Worm (Caenorhabditis elegans) whole organism, L2 larva: ENCODE results near the gene Y17D7C.1.

Source experiments
- C34F6.9 ChIP-seq: fragments of 150-350 bp; optimal IDR thresholded peaks from 2 replicates; lab custom pipeline; 2014; ENCODE audit warnings: missing biosample characterization, missing genetic modification characterization
- F13H6.1 ChIP-seq: sonication (generic microtip); optimal IDR thresholded peaks from 2 replicates; lab custom pipeline; 2016; ENCODE audit warnings: missing genetic modification characterization, missing compliant biosample characterization
- R02D3.7 ChIP-seq: fragments of 150-350 bp; optimal IDR thresholded peaks from 2 replicates; lab custom pipeline; 2014; ENCODE audit warnings: missing biosample characterization, missing genetic modification characterization
- Y55F3AM.14 ChIP-seq: fragments of 200-800 bp; sonication (Bioruptor generic); optimal IDR thresholded peaks from 2 replicates; lab custom pipeline; 2018; ENCODE audit warnings: mild to moderate bottlenecking, missing genetic modification characterization, missing compliant biosample characterization
- ZK546.5 ChIP-seq: sonication (generic microtip); optimal IDR thresholded peaks from 2 replicates; lab custom pipeline; 2017; ENCODE audit warnings: missing biosample characterization, missing genetic modification characterization
- alr-1 ChIP-seq: fragments of 150-350 bp; optimal IDR thresholded peaks from 2 replicates; lab custom pipeline; 2014; ENCODE audit warnings: missing biosample characterization, missing genetic modification characterization
- aly-2 ChIP-seq: fragments of 150-350 bp; optimal IDR thresholded peaks from 2 replicates; lab custom pipeline; 2014; ENCODE audit warnings: missing biosample characterization, missing genetic modification characterization
- ceh-82 ChIP-seq: fragments of 150-350 bp; optimal IDR thresholded peaks from 2 replicates; lab custom pipeline; 2014; ENCODE audit warnings: missing biosample characterization, missing genetic modification characterization
- crh-2 ChIP-seq: sonication (generic microtip); optimal IDR thresholded peaks from 2 replicates; lab custom pipeline; 2017; ENCODE audit warnings: missing biosample characterization, missing genetic modification characterization
- dmd-4 ChIP-seq: sonication (generic microtip); optimal IDR thresholded peaks from 2 replicates; lab custom pipeline; 2017; ENCODE audit warnings: missing biosample characterization, missing genetic modification characterization
- egl-27 ChIP-seq: sonication (generic microtip); optimal IDR thresholded peaks from 3 replicates; lab custom pipeline; 2017; ENCODE audit warnings: missing biosample characterization, missing genetic modification reagents, missing genetic modification characterization
- elt-1 ChIP-seq: fragments of 150-350 bp; optimal IDR thresholded peaks from 2 replicates; lab custom pipeline; 2014; ENCODE audit warnings: missing biosample characterization, missing genetic modification characterization
- elt-3 ChIP-seq: sonication (generic microtip); optimal IDR thresholded peaks from 2 replicates; lab custom pipeline; 2017; ENCODE audit warnings: missing biosample characterization, missing genetic modification characterization
- fos-1 ChIP-seq: fragments of 150-350 bp; optimal IDR thresholded peaks from 2 replicates; lab custom pipeline; 2014; ENCODE audit warnings: missing biosample characterization, missing genetic modification characterization
- gmeb-1 ChIP-seq: fragments of 150-350 bp; optimal IDR thresholded peaks from 2 replicates; lab custom pipeline; 2014; ENCODE audit warnings: missing biosample characterization, missing genetic modification characterization
- lin-11 ChIP-seq: fragments of 150-350 bp; sonication (generic microtip); optimal IDR thresholded peaks from 2 replicates; lab custom pipeline; 2014; ENCODE audit warnings: missing biosample characterization, missing genetic modification characterization, inconsistent platforms, mixed read lengths
- lin-39 ChIP-seq: fragments of 150-350 bp; optimal IDR thresholded peaks from 2 replicates; lab custom pipeline; 2014; ENCODE audit warnings: missing biosample characterization, missing genetic modification reagents, missing genetic modification characterization
- lsy-2 ChIP-seq, 2 experiments: fragments of 150-350 bp in 1 of 2; sonication (generic microtip) in 1 of 2; optimal IDR thresholded peaks; 2 replicates each; lab custom pipeline; 2014 to 2017; ENCODE audit warnings: missing biosample characterization in 2 of 2, missing genetic modification characterization in 2 of 2
- mab-5 ChIP-seq: fragments of 150-350 bp; optimal IDR thresholded peaks from 2 replicates; lab custom pipeline; 2014; ENCODE audit warnings: missing biosample characterization, missing genetic modification characterization
- mbf-1 ChIP-seq: sonication (generic microtip); optimal IDR thresholded peaks from 2 replicates; lab custom pipeline; 2017; ENCODE audit warnings: missing biosample characterization, missing genetic modification characterization
- mdl-1 ChIP-seq, 2 experiments: fragments of 150-350 bp in 1 of 2; sonication (generic microtip) in 1 of 2; optimal IDR thresholded peaks; 2 replicates each; lab custom pipeline; 2017; ENCODE audit warnings: missing biosample characterization in 2 of 2, missing genetic modification characterization in 2 of 2
- nhr-12 ChIP-seq: fragments of 150-350 bp; optimal IDR thresholded peaks from 2 replicates; lab custom pipeline; 2014; ENCODE audit warnings: missing biosample characterization, missing genetic modification characterization
- nhr-129 ChIP-seq: fragments of 150-350 bp; optimal IDR thresholded peaks from 2 replicates; lab custom pipeline; 2014; ENCODE audit warnings: missing biosample characterization, missing genetic modification characterization
- nhr-21 ChIP-seq: fragments of 150-350 bp; optimal IDR thresholded peaks from 2 replicates; lab custom pipeline; 2014; ENCODE audit warnings: missing biosample characterization, missing genetic modification characterization
- nhr-237 ChIP-seq: fragments of 150-350 bp; optimal IDR thresholded peaks from 2 replicates; lab custom pipeline; 2014; ENCODE audit warnings: missing biosample characterization, missing genetic modification characterization
- nhr-77 ChIP-seq: fragments of 150-350 bp; optimal IDR thresholded peaks from 2 replicates; lab custom pipeline; 2014; ENCODE audit warnings: missing biosample characterization, missing genetic modification characterization
- sem-4 ChIP-seq: fragments of 150-350 bp; optimal IDR thresholded peaks from 2 replicates; lab custom pipeline; 2014; ENCODE audit warnings: missing biosample characterization, missing genetic modification reagents, missing genetic modification characterization
- skn-1 ChIP-seq: sonication (generic microtip); optimal IDR thresholded peaks from 2 replicates; lab custom pipeline; 2017; ENCODE audit warnings: missing biosample characterization, missing genetic modification characterization
- sma-9 ChIP-seq, 2 experiments: fragments of 150-350 bp in 1 of 2; sonication (generic microtip) in 1 of 2; optimal IDR thresholded peaks; 2 replicates each; lab custom pipeline; 2014 to 2016; ENCODE audit warnings: missing genetic modification characterization in 2 of 2, mild to moderate bottlenecking in 1 of 2, missing biosample characterization in 1 of 2, missing compliant biosample characterization in 1 of 2, missing genetic modification reagents in 1 of 2, moderate library complexity in 1 of 2
- unc-39 ChIP-seq: fragments of 150-350 bp; optimal IDR thresholded peaks from 2 replicates; lab custom pipeline; 2014; ENCODE audit warnings: missing biosample characterization, missing genetic modification characterization
- unc-55 ChIP-seq: fragments of 150-350 bp; sonication (generic microtip); optimal IDR thresholded peaks from 3 replicates; lab custom pipeline; 2014; ENCODE audit warnings: missing biosample characterization, missing genetic modification reagents, missing genetic modification characterization
- unc-62 ChIP-seq: fragments of 150-350 bp; optimal IDR thresholded peaks from 2 replicates; lab custom pipeline; 2014; ENCODE audit warnings: missing biosample characterization, missing genetic modification reagents, missing genetic modification characterization
- zag-1 ChIP-seq: fragments of 150-350 bp; optimal IDR thresholded peaks from 2 replicates; lab custom pipeline; 2014; ENCODE audit warnings: missing biosample characterization, missing genetic modification characterization
- ztf-1 ChIP-seq: fragments of 200-800 bp; sonication (Bioruptor generic); conservative IDR thresholded peaks from 2 replicates; pipeline ENCODE4 v1.3.6; 2022; ENCODE audit warnings: missing genetic modification characterization, missing compliant biosample characterization
- ztf-11 ChIP-seq: sonication (generic microtip); optimal IDR thresholded peaks from 2 replicates; lab custom pipeline; 2017; ENCODE audit warnings: missing biosample characterization, missing genetic modification characterization
- ztf-4 ChIP-seq: fragments of 150-350 bp; optimal IDR thresholded peaks from 2 replicates; lab custom pipeline; 2014; ENCODE audit warnings: missing biosample characterization, missing genetic modification characterization

Gene Y17D7C.1

DNA sequence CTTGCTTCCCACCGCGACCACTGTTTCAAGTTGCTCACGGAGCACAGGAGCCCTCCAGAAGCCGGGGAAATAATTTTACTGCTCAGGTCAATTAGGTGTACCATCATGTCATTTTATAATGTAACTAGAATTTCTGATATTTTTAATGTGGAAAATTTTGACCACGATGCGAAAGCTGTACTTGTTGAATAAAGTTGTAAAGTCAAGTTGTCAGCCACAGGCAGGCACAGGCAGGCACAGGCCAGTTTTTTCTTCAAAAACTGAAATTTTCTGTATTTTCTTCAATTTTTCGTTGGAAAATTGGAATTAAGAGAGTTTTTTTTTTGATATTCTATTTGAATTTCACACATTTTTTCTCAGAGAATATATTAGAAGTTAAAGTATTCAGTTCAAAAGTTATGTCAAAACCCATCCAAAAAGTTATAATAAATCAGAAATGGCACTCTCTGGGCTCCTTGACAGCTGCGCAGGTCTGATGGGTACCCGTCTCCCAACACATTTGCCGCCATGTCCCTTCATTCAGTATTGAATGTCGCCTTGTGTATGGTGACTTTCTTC is at the start of gene Y17D7C.1:
Gene Y17D7C.1, plus strand, starts transcription at position 508 of the 558 bp plus-strand sequence.
- no peak for TF ChIP-seq ztf-11 (tag; lab: Kevin White, UChicago)
- TF ChIP-seq aly-2 (tag; lab: Kevin White, UChicago): no peak
- no peak for TF ChIP-seq F13H6.1 (tag; lab: Kevin White, UChicago)
- no peak for TF ChIP-seq elt-1 (tag; lab: Kevin White, UChicago)
- TF ChIP-seq C34F6.9: no peak
- no peak for TF ChIP-seq unc-62 (GFP tag; lab: Kevin White, UChicago)

DNA sequence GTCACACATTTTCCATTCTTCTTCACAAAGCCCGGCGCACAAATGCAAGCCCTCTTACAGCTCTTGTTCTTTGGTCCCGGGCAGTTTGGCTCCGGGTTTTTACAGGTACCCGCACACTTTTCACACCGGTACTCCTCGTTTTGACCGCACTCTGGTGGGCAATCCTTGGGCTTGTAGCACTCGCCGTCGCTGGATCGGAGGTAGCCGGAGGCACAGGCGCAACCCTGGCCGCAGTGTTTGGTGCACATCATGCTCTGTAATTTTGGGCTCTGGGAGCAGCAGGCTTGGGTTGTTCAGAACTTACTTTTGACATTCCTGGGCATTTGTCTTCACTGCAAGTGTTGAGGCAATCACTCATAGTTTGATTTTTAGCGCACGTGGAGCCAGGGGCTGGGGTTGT is 49.0 kb upstream of the Y17D7C.1 start:
- TF ChIP-seq lsy-2 (tag; optimal IDR thresholded peaks at IDR 0.05; lab: Kevin White, UChicago) (no peak), mdl-1 (tag; optimal IDR thresholded peaks at IDR 0.05; lab: Kevin White, UChicago) (no peak), ztf-4 (tag; lab: Kevin White, UChicago) (no peak), lin-11 (tag; lab: Kevin White, UChicago) (no peak), crh-2 (tag; lab: Kevin White, UChicago) (no peak)

- TF ChIP-seq nhr-77 (tag; lab: Kevin White, UChicago) (no peak), alr-1 (tag; lab: Kevin White, UChicago) (no peak), lin-39 (tag; lab: Kevin White, UChicago) (no peak), Y55F3AM.14 (GFP tag; lab: Kevin White, UChicago) (no peak), ztf-1 (GFP tag; lab: Robert Waterston, UW) (no peak), ztf-11 (tag; lab: Kevin White, UChicago) (no peak), ceh-82 (tag; lab: Kevin White, UChicago) (no peak), nhr-21 (tag; lab: Kevin White, UChicago) (no peak), mbf-1 (tag; lab: Kevin White, UChicago) (no peak), sem-4 (tag; lab: Kevin White, UChicago) (no peak)
- TF ChIP-seq, all 48 proteins: peak for 0
Observed at ce11 chrV:18658914-18659313, 47.5 kb upstream of the Y17D7C.1 start.

DNA sequence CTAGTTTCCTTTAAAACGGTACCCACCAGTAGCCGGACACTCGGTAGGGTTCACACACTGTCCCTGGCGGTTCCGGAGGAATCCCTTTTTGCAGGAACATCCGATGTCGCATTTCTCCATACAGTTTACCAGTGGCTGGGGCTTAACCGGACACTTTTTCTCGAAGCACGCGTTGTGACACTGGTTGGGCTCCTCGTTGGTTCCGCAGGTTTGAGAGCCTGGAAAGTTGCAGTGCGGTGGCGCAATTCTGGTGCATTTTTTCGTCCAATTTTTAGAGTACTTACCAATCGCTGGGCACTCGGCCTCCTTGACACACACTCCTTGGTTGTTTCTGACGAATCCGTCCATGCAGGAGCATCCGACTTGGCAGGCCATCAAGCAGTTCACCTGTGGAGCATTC is 44.0 kb upstream of the Y17D7C.1 start:
- TF ChIP-seq R02D3.7 (tag; lab: Kevin White, UChicago) (no peak), ztf-1 (GFP tag; lab: Robert Waterston, UW) (no peak), zag-1 (no peak), unc-39 (tag; lab: Kevin White, UChicago) (no peak), dmd-4 (tag; lab: Kevin White, UChicago) (no peak), egl-27 (tag; lab: Kevin White, UChicago) (no peak), fos-1 (tag; lab: Kevin White, UChicago) (no peak)

DNA sequence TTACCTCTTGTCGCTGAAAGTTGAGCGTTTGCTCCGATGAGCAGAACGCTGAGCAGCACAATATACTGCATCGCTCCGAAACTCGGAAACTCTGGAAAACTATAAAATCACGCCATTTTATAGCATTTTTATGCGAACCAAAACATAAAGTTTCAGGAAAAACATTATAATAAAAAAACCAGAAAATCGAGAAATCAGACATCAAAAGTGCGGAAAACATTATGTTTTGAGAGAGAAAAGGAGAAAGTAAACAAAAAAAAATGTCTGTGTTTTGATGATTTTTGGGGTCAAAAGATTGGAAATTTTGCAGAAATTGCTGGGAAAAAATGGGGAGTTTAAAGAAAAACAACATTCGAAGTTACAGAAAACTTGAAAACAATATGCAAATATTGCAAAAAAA is 42.3 kb upstream of the Y17D7C.1 start, which contains the start of gene Y69H2.3:
Gene Y69H2.3, minus strand, starts transcription at position 101 of the 400 bp plus-strand sequence.
- no peak for TF ChIP-seq ztf-11 (tag; lab: Kevin White, UChicago)
- no peak for TF ChIP-seq C34F6.9
- no peak for TF ChIP-seq R02D3.7 (tag; lab: Kevin White, UChicago)
- no peak for TF ChIP-seq unc-39 (tag; lab: Kevin White, UChicago)
- no peak for TF ChIP-seq aly-2 (tag; lab: Kevin White, UChicago)
- TF ChIP-seq lsy-2 (tag; optimal IDR thresholded peaks at IDR 0.05; lab: Kevin White, UChicago): no peak
- TF ChIP-seq lin-39 (tag; lab: Kevin White, UChicago): no peak
- no peak for TF ChIP-seq elt-1 (tag; lab: Kevin White, UChicago)
- TF ChIP-seq nhr-129: no peak
- no peak for TF ChIP-seq ZK546.5
- TF ChIP-seq mab-5 (tag; lab: Kevin White, UChicago): no peak

ce11 chrV:18667179-18667578 is 39.2 kb upstream of the Y17D7C.1 start:
- TF ChIP-seq lin-11 (tag; lab: Kevin White, UChicago) (no peak), mbf-1 (tag; lab: Kevin White, UChicago) (no peak), skn-1 (no peak), ztf-4 (tag; lab: Kevin White, UChicago) (no peak), gmeb-1 (tag; lab: Kevin White, UChicago) (no peak), zag-1 (no peak), egl-27 (tag; lab: Kevin White, UChicago) (no peak), sma-9 (GFP tag; optimal IDR thresholded peaks at IDR 0.05; lab: Kevin White, UChicago) (no peak), sma-9 (tag; optimal IDR thresholded peaks at IDR 0.05; lab: Kevin White, UChicago) (no peak), nhr-129 (no peak), unc-55 (no peak), elt-1 (tag; lab: Kevin White, UChicago) (no peak), nhr-237 (tag; lab: Kevin White, UChicago) (no peak), C34F6.9 (no peak), elt-3 (tag; lab: Kevin White, UChicago) (no peak), nhr-12 (tag; lab: Kevin White, UChicago) (no peak), unc-62 (GFP tag; lab: Kevin White, UChicago) (no peak), nhr-77 (tag; lab: Kevin White, UChicago) (no peak), ztf-1 (GFP tag; lab: Robert Waterston, UW) (no peak)
- TF ChIP-seq, all 48 proteins: peak for 0
